Fruit fly (Drosophila melanogaster) whole organism, adult: Measurements from ENCODE around the gene Cdk2.
A peak's percentile ranks its signal among the peaks of the same experiment; 100 is the strongest.

ENCODE experiments used
- CG11617 ChIP-seq: fragments of 200-800 bp; sonication (Bioruptor generic); optimal IDR thresholded peaks from 2 replicates; lab custom pipeline; 2017; ENCODE audit warnings: mild to moderate bottlenecking, missing biosample characterization, missing genetic modification reagents, missing genetic modification characterization
- CG12768 ChIP-seq: fragments of 200-800 bp; sonication (Bioruptor generic); optimal IDR thresholded peaks from 2 replicates; lab custom pipeline; 2017; ENCODE audit warnings: missing biosample characterization, missing genetic modification characterization, mild to moderate bottlenecking, moderate library complexity, missing genetic modification reagents
- CG14711 ChIP-seq: fragments of 200-800 bp; sonication (Bioruptor generic); optimal IDR thresholded peaks from 2 replicates; lab custom pipeline; 2018; ENCODE audit warnings: missing biosample characterization, mild to moderate bottlenecking, missing genetic modification characterization, moderate library complexity
- CG1620 ChIP-seq: fragments of 200-800 bp; sonication (Bioruptor generic); optimal IDR thresholded peaks from 2 replicates; lab custom pipeline; 2016; ENCODE audit warnings: missing biosample characterization, missing genetic modification characterization
- CG33017 ChIP-seq: fragments of 200-800 bp; sonication (Bioruptor generic); optimal IDR thresholded peaks from 2 replicates; lab custom pipeline; 2018; ENCODE audit warnings: missing biosample characterization, mild to moderate bottlenecking, missing genetic modification characterization, moderate library complexity
- CG5204 ChIP-seq: fragments of 200-800 bp; sonication (Bioruptor generic); optimal IDR thresholded peaks from 2 replicates; lab custom pipeline; 2016; ENCODE audit warnings: missing biosample characterization, missing genetic modification characterization
- CG7045 ChIP-seq: fragments of 200-800 bp; sonication (Bioruptor generic); optimal IDR thresholded peaks from 2 replicates; lab custom pipeline; 2017; ENCODE audit warnings: missing biosample characterization, mild to moderate bottlenecking, missing genetic modification characterization
- CG7101 ChIP-seq: fragments of 200-800 bp; sonication (Bioruptor generic); optimal IDR thresholded peaks from 2 replicates; lab custom pipeline; 2018; ENCODE audit warnings: missing biosample characterization, mild to moderate bottlenecking, missing genetic modification characterization, moderate library complexity
- Clk ChIP-seq: fragments of 200-800 bp; sonication (Bioruptor generic); optimal IDR thresholded peaks from 2 replicates; lab custom pipeline; 2017; ENCODE audit warnings: missing biosample characterization, missing genetic modification characterization
- Crg-1 ChIP-seq: fragments of 200-800 bp; sonication (Bioruptor generic); optimal IDR thresholded peaks from 2 replicates; lab custom pipeline; 2016; ENCODE audit warnings: missing biosample characterization, missing genetic modification characterization
- Hr96 ChIP-seq: fragments of 200-800 bp; sonication (Bioruptor generic); optimal IDR thresholded peaks from 2 replicates; lab custom pipeline; 2016; ENCODE audit warnings: missing biosample characterization, missing genetic modification characterization
- Mnt ChIP-seq: fragments of 200-800 bp; sonication (Bioruptor generic); optimal IDR thresholded peaks from 2 replicates; lab custom pipeline; 2016; ENCODE audit warnings: missing biosample characterization, mild to moderate bottlenecking, missing genetic modification characterization
- bab1 ChIP-seq: fragments of 200-800 bp; sonication (Bioruptor generic); optimal IDR thresholded peaks from 3 replicates; lab custom pipeline; 2019; ENCODE audit warnings: missing biosample characterization, mild to moderate bottlenecking, missing genetic modification characterization, moderate library complexity
- cic ChIP-seq: fragments of 200-800 bp; sonication (Bioruptor generic); optimal IDR thresholded peaks from 2 replicates; lab custom pipeline; 2017; ENCODE audit warnings: missing biosample characterization, mild to moderate bottlenecking, missing genetic modification characterization, moderate library complexity
- cnc ChIP-seq, 2 experiments: fragments of >200 bp; optimal IDR thresholded peaks; 2 replicates each; lab custom pipeline; 2017
- kay ChIP-seq: fragments of 200-800 bp; sonication (Bioruptor generic); peaks from one replicate; lab custom pipeline; 2016; ENCODE audit warnings: missing biosample characterization, missing genetic modification characterization, borderline replicate concordance
- ovo ChIP-seq: fragments of 200-800 bp; sonication (Bioruptor generic); optimal IDR thresholded peaks from 2 replicates; lab custom pipeline; 2016; ENCODE audit warnings: missing biosample characterization, missing genetic modification characterization
- pad ChIP-seq: fragments of 200-800 bp; sonication (Bioruptor generic); optimal IDR thresholded peaks from 3 replicates; lab custom pipeline; 2017; ENCODE audit warnings: missing biosample characterization, missing genetic modification characterization, mild to moderate bottlenecking, moderate library complexity, missing genetic modification reagents
- tj ChIP-seq: fragments of 200-800 bp; sonication (Bioruptor generic); optimal IDR thresholded peaks from 3 replicates; lab custom pipeline; 2017; ENCODE audit warnings: missing biosample characterization, mild to moderate bottlenecking, missing genetic modification characterization, moderate library complexity
- toe ChIP-seq: fragments of 200-800 bp; sonication (Bioruptor generic); optimal IDR thresholded peaks from 2 replicates; lab custom pipeline; 2016; ENCODE audit warnings: missing biosample characterization, missing genetic modification characterization

Gene Cdk2

dm6 chr3R:20784436-20785368 lies 49.3 kb downstream of the Cdk2 start:
- no peak for TF ChIP-seq CG33017 (tag; lab: Kevin White, UChicago)
- TF ChIP-seq CG7045 = peak; percentile 20
- TF ChIP-seq Crg-1 (GFP tag; lab: Kevin White, UChicago) = no peak
- peak; percentile 74 for TF ChIP-seq Mnt (GFP tag; lab: Kevin White, UChicago)
- TF ChIP-seq Clk (GFP tag; lab: Kevin White, UChicago) = peak; percentile 37
- no peak for TF ChIP-seq CG14711 (tag; lab: Kevin White, UChicago)
- TF ChIP-seq CG7101 (tag; lab: Kevin White, UChicago) = no peak
- no peak for TF ChIP-seq CG5204 (GFP tag; lab: Kevin White, UChicago)
- no peak for TF ChIP-seq CG11617 (GFP tag; lab: Kevin White, UChicago)
- TF ChIP-seq cic (GFP tag; lab: Kevin White, UChicago) = peak; percentile 30
- peak; percentile 33 for TF ChIP-seq CG12768
- no peak for TF ChIP-seq CG1620 (GFP tag; lab: Kevin White, UChicago)
- TF ChIP-seq pad (GFP tag; lab: Kevin White, UChicago) = peak; percentile 60
- no peak for TF ChIP-seq bab1
- no peak for TF ChIP-seq Hr96
- TF ChIP-seq tj (GFP tag; lab: Kevin White, UChicago) = peak; percentile 19
- TF ChIP-seq cnc (optimal IDR thresholded peaks at IDR 0.05; lab: Kevin White, UChicago) = no peak
- no peak for TF ChIP-seq toe
- TF ChIP-seq ovo (GFP tag; lab: Kevin White, UChicago) = no peak
- TF ChIP-seq kay (GFP tag; lab: Kevin White, UChicago) = no peak
